Worm (Caenorhabditis elegans) whole organism, L4 larva: Measurements from ENCODE around the gene F40F8.3.

Experiments
- D1046.2 ChIP-seq: fragments of 200-800 bp; sonication (Bioruptor generic); IDR thresholded peaks from 2 replicates; pipeline ENCODE4 v1.3.6; 2022; ENCODE audit warnings: missing genetic modification characterization, missing compliant biosample characterization
- F26F4.8 ChIP-seq: fragments of 200-800 bp; sonication (Bioruptor generic); conservative IDR thresholded peaks from 2 replicates; pipeline ENCODE4 v1.3.6; 2022; ENCODE audit warnings: missing genetic modification characterization, missing compliant biosample characterization
- Y48G9A.11 ChIP-seq: fragments of 200-800 bp; sonication (Bioruptor generic); IDR thresholded peaks from 2 replicates; pipeline ENCODE4 v1.3.6; 2022; ENCODE audit warnings: missing genetic modification reagents, missing genetic modification characterization, missing compliant biosample characterization
- aha-1 ChIP-seq: fragments of 150-350 bp; peaks from one replicate; lab custom pipeline; 2014; ENCODE audit warnings: missing biosample characterization, missing genetic modification characterization
- ctbp-1 ChIP-seq: fragments of 200-800 bp; sonication (Bioruptor generic); IDR thresholded peaks from 2 replicates; pipeline ENCODE4 v1.3.6; 2022; ENCODE audit warnings: missing genetic modification reagents, missing genetic modification characterization, missing compliant biosample characterization
- daf-16 ChIP-seq, 3 experiments: sonication (generic microtip); optimal IDR thresholded peaks; 2 replicates each; lab custom pipeline; 2016 to 2017; ENCODE audit warnings: missing genetic modification characterization in 3 of 3, missing genetic modification reagents in 3 of 3, mild to moderate bottlenecking in 2 of 3, missing compliant biosample characterization in 2 of 3, missing biosample characterization in 1 of 3, moderate library complexity in 1 of 3
- dpl-1 ChIP-seq: fragments of 150-350 bp; optimal IDR thresholded peaks from 2 replicates; lab custom pipeline; 2014; ENCODE audit warnings: missing biosample characterization, missing genetic modification reagents, missing genetic modification characterization
- duxl-1 ChIP-seq: sonication (generic microtip); optimal IDR thresholded peaks from 2 replicates; lab custom pipeline; 2016; ENCODE audit warnings: mild to moderate bottlenecking, missing genetic modification characterization, moderate library complexity, missing compliant biosample characterization; ENCODE audit not compliant: poor library complexity
- fos-1 ChIP-seq: fragments of 150-350 bp; optimal IDR thresholded peaks from 2 replicates; lab custom pipeline; 2014; ENCODE audit warnings: missing biosample characterization, missing genetic modification characterization
- hlh-30 ChIP-seq: sonication (generic microtip); optimal IDR thresholded peaks from 2 replicates; lab custom pipeline; 2017; ENCODE audit warnings: antibody characterized with exemption, mild to moderate bottlenecking, missing genetic modification characterization, missing compliant biosample characterization; ENCODE audit not compliant: insufficient read depth
- lin-15B ChIP-seq: fragments of 150-350 bp; sonication (generic microtip); optimal IDR thresholded peaks from 3 replicates; lab custom pipeline; 2014; ENCODE audit warnings: missing biosample characterization, missing genetic modification characterization
- lsy-2 ChIP-seq, 2 experiments: fragments of 150-350 bp in 1 of 2; sonication (generic microtip) in 1 of 2; optimal IDR thresholded peaks; 2 replicates each; lab custom pipeline; 2014 to 2017; ENCODE audit warnings: missing biosample characterization in 2 of 2, missing genetic modification characterization in 2 of 2
- mdt-29 ChIP-seq: fragments of 200-800 bp; sonication (Bioruptor generic); IDR thresholded peaks from 2 replicates; pipeline ENCODE4 v1.3.6; 2022; ENCODE audit warnings: missing genetic modification reagents, missing genetic modification characterization, missing compliant biosample characterization
- mes-2 ChIP-seq: sonication (generic microtip); optimal IDR thresholded peaks from 2 replicates; lab custom pipeline; 2016; ENCODE audit warnings: missing genotype, mild to moderate bottlenecking, missing genetic modification characterization, missing compliant biosample characterization; ENCODE audit not compliant: poor library complexity, severe bottlenecking
- mxl-2 ChIP-seq: fragments of 200-800 bp; sonication (Bioruptor generic); conservative IDR thresholded peaks from 2 replicates; pipeline ENCODE4 v1.3.6; 2022; ENCODE audit warnings: missing genetic modification reagents, missing genetic modification characterization, missing compliant biosample characterization
- nhr-10 ChIP-seq: fragments of 150-350 bp; optimal IDR thresholded peaks from 2 replicates; lab custom pipeline; 2014; ENCODE audit warnings: missing biosample characterization, missing genetic modification characterization
- nhr-11 ChIP-seq: fragments of 150-350 bp; optimal IDR thresholded peaks from 2 replicates; lab custom pipeline; 2014; ENCODE audit warnings: missing biosample characterization, missing genetic modification characterization
- nhr-237 ChIP-seq: sonication (generic microtip); optimal IDR thresholded peaks from 2 replicates; lab custom pipeline; 2017; ENCODE audit warnings: missing biosample characterization, missing genetic modification characterization
- nhr-25 ChIP-seq: sonication (generic microtip); optimal IDR thresholded peaks from 2 replicates; lab custom pipeline; 2017; ENCODE audit warnings: missing genetic modification characterization, mild to moderate bottlenecking, missing compliant biosample characterization, antibody characterized with exemption, moderate library complexity, borderline replicate concordance; ENCODE audit not compliant: insufficient read depth
- nhr-42 ChIP-seq: fragments of 200-800 bp; sonication (Bioruptor generic); IDR thresholded peaks from 2 replicates; pipeline ENCODE4 v1.3.6; 2022; ENCODE audit warnings: missing genetic modification characterization, missing compliant biosample characterization
- nhr-77 ChIP-seq: fragments of 150-350 bp; optimal IDR thresholded peaks from 2 replicates; lab custom pipeline; 2014; ENCODE audit warnings: missing biosample characterization, missing genetic modification characterization
- pha-4 ChIP-seq, 2 experiments: fragments of 150-350 bp in 1 of 2; fragments of 200-800 bp in 1 of 2; sonication (Bioruptor generic) in 1 of 2; IDR thresholded peaks in 1 of 2; optimal IDR thresholded peaks in 1 of 2; 2 replicates each; pipeline versions ENCODE4 v1.3.6 to Lab custom; 2014 to 2022; ENCODE audit warnings: missing genetic modification characterization in 2 of 2, missing genetic modification reagents in 2 of 2, missing biosample characterization in 1 of 2, missing compliant biosample characterization in 1 of 2
- unc-130 ChIP-seq: sonication (generic microtip); optimal IDR thresholded peaks from 2 replicates; lab custom pipeline; 2016; ENCODE audit warnings: missing genetic modification reagents, missing genetic modification characterization, missing compliant biosample characterization
- unc-39 ChIP-seq: sonication (generic microtip); optimal IDR thresholded peaks from 2 replicates; lab custom pipeline; 2017; ENCODE audit warnings: missing biosample characterization, missing genetic modification characterization
- unc-62 ChIP-seq, 3 experiments: fragments of 150-350 bp in 1 of 3; sonication (generic microtip); optimal IDR thresholded peaks in 2 of 3; peaks in 1 of 3; 1 replicate in 1 of 3; 2 replicates in 2 of 3; lab custom pipeline; 2014 to 2017; ENCODE audit warnings: missing biosample characterization in 3 of 3, missing genetic modification characterization in 3 of 3, missing genetic modification reagents in 3 of 3, missing genotype in 1 of 3
- zip-2 ChIP-seq: fragments of 150-350 bp; optimal IDR thresholded peaks from 2 replicates; lab custom pipeline; 2014; ENCODE audit warnings: missing biosample characterization, missing genetic modification characterization
- ztf-11 ChIP-seq: fragments of 150-350 bp; optimal IDR thresholded peaks from 2 replicates; lab custom pipeline; 2014; ENCODE audit warnings: missing biosample characterization, missing genetic modification characterization

The F40F8.3 gene

ce11 chrII:11103052-11103451 is 26.0 kb upstream of the F40F8.3 start (continued):
- no peak for TF ChIP-seq duxl-1 (tag; lab: Kevin White, UChicago)
- TF ChIP-seq, all 104 proteins: peak for 25

DNA sequence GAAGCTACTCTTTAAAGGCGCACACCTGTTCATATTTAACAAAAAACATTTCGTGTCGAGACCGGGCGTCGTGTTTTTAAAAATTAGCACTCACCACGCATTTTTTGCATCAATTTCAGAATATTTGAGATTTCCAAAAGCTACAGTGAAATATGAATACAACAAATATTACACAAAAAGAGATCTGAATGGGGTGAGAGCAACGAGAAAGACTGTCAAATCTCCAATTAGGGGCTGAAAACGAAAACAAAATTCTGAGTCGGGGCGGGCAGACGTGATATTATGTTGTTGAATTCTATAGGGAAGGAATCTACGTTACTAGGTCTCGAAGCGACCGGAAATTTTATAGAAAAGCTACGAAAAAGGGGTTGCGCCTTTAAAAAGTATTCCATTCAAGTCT is 25.4 kb upstream of the F40F8.3 start, which contains the start of gene C09H10.5:
Gene C09H10.5 (minus strand): TSS at position 101 of the 400 bp plus-strand sequence.
- TF ChIP-seq nhr-42 = no peak
- TF ChIP-seq unc-62 (GFP tag; optimal IDR thresholded peaks at IDR 0.05 in 1 of 2; lab: Kevin White, UChicago) = peak in 1 of 2 experiments; percentile 17
- TF ChIP-seq unc-62 (tag; optimal IDR thresholded peaks at IDR 0.05; lab: Kevin White, UChicago) = no peak
- TF ChIP-seq pha-4 (GFP tag; IDR thresholded peaks at IDR 0.05; lab: Robert Waterston, UW) = no peak
- no peak for TF ChIP-seq pha-4 (tag; optimal IDR thresholded peaks at IDR 0.05; lab: Kevin White, UChicago)

DNA sequence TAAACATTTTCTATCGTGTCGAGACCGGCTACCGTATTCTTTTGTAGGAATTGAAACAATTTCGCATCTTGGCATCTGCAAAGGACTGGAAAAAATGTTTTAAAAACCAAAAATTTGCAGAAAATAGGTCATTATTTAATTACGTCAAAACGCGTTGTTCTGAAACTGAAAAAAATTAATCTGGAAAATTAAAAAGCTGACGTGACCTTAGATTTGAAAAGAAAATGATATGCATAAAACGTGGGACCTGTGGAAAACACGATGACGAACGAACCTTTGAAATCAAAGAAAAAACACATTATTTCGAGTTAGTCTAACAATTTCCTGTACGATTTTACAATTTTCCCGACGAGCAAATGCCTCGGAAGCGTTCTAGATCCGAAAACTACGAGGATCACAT is 24.9 kb upstream of the F40F8.3 start, which contains the start of gene C09H10.9:
Gene C09H10.9 (plus strand): TSS at position 301 of the 400 bp plus-strand sequence.
- no peak for TF ChIP-seq hlh-30 (tag; lab: Kevin White, UChicago)
- peak; percentile 89 for TF ChIP-seq aha-1 (tag; lab: Kevin White, UChicago)

DNA sequence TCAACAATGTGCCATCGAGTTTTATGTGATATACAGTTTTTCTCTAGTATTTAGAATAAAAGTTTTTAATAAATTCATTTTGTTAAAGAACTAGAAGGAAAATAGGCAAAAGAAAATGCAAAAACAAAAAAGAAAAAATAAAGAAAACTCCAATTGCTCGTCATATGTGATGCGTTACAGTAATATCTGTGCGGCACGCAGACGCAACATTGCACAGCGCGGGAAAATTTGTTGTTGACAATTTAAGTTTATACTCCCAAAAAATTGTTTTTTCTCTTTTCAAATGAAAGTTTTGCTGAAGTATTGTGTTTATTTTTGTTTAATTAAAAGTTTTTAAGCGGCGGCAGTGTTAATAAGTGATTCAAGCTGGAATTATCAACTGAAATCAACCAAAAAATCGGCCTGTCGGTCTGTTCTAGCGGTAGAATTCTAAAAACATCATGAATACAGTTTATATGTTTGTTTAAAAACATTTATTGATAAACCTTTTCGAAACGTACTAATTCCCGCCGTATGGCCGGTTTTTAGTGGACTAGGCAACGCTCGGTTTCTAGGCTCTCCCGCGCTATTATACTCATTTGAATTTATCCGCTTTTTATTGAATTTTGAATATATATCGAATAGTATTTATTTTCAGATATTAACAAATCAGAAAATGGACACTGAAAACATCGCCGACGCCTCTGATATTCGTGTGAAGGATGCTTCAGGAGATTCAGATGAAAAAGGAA is 22.9 kb upstream of the F40F8.3 start, which contains the start of gene nasp-1:
Gene nasp-1 (plus strand): TSS at position 632 of the 731 bp plus-strand sequence.
- TF ChIP-seq lsy-2 (tag; optimal IDR thresholded peaks at IDR 0.05; lab: Kevin White, UChicago) = peak in 1 of 2 experiments; percentile 80
- TF ChIP-seq mes-2 (tag; lab: Kevin White, UChicago) = peak; percentile 86
- TF ChIP-seq dpl-1 (GFP tag; lab: Kevin White, UChicago) = peak; percentile 73
- peak; percentile 25; the same call in 1 of the 2 replicates for TF ChIP-seq Y48G9A.11
- no peak for TF ChIP-seq daf-16 (GFP tag; optimal IDR thresholded peaks at IDR 0.05; lab: Kevin White, UChicago)
- TF ChIP-seq daf-16 (tag; optimal IDR thresholded peaks at IDR 0.05; lab: Kevin White, UChicago) = peak; percentile 28
- TF ChIP-seq nhr-10 (tag; lab: Kevin White, UChicago) = no peak
- TF ChIP-seq unc-130 (GFP tag; lab: Kevin White, UChicago) = peak; percentile 18
- TF ChIP-seq nhr-42 = no peak

- no peak for TF ChIP-seq nhr-11 (tag; lab: Kevin White, UChicago)
- TF ChIP-seq nhr-10 (tag; lab: Kevin White, UChicago) = no peak
- no peak for TF ChIP-seq duxl-1 (tag; lab: Kevin White, UChicago)
- TF ChIP-seq mdt-29 (GFP tag; lab: Robert Waterston, UW) = no peak
- no peak for TF ChIP-seq D1046.2 (GFP tag; lab: Robert Waterston, UW)
- TF ChIP-seq nhr-77 (tag; lab: Kevin White, UChicago) = no peak
- no peak for TF ChIP-seq nhr-237
- no peak for TF ChIP-seq lin-15B
- TF ChIP-seq F26F4.8 (GFP tag; lab: Robert Waterston, UW) = no peak
- no peak for TF ChIP-seq ctbp-1 (GFP tag; lab: Robert Waterston, UW)
- TF ChIP-seq zip-2 (tag; lab: Kevin White, UChicago) = no peak
- no peak for TF ChIP-seq nhr-25 (tag; lab: Kevin White, UChicago)
- no peak for TF ChIP-seq ztf-11 (tag; lab: Kevin White, UChicago)
- TF ChIP-seq unc-39 (tag; lab: Kevin White, UChicago) = no peak
These were observed 21.3 kb upstream of the F40F8.3 start, which contains the start of gene apc-17 for ce11 chrII:11107828-11108227. apc-17 (plus strand) TSS chrII:11108128.

ce11 chrII:11110419-11110818 is 18.7 kb upstream of the F40F8.3 start:
- TF ChIP-seq mxl-2 (GFP tag; lab: Robert Waterston, UW) (no peak), fos-1 (no peak), unc-62 (GFP tag; optimal IDR thresholded peaks at IDR 0.05 in 1 of 2; lab: Kevin White, UChicago) (peak in 1 of 2 experiments; percentile 97), unc-62 (tag; optimal IDR thresholded peaks at IDR 0.05; lab: Kevin White, UChicago) (no peak)
